Fruit fly (Drosophila melanogaster) whole organism, embryonic: ENCODE results near the gene CG11882.

ENCODE experiments used
- Atf6 ChIP-seq: fragments of 200-800 bp; sonication (Bioruptor generic); IDR thresholded peaks from 2 replicates; pipeline ENCODE4 v1.3.6; 2022; ENCODE audit warnings: missing biosample characterization, missing genetic modification characterization
- CG10209 ChIP-seq: fragments of 200-800 bp; sonication (Bioruptor generic); optimal IDR thresholded peaks from 3 replicates; lab custom pipeline; 2017; ENCODE audit warnings: missing biosample characterization, mild to moderate bottlenecking, missing genetic modification characterization, missing genetic modification reagents
- CG11723 ChIP-seq: fragments of 200-800 bp; sonication (Bioruptor generic); optimal IDR thresholded peaks from 2 replicates; lab custom pipeline; 2017; ENCODE audit warnings: missing biosample characterization, mild to moderate bottlenecking, missing genetic modification characterization
- CG13894 ChIP-seq: fragments of 200-800 bp; sonication (Bioruptor generic); optimal IDR thresholded peaks from 3 replicates; lab custom pipeline; 2018; ENCODE audit warnings: missing biosample characterization, mild to moderate bottlenecking, missing genetic modification characterization, moderate library complexity
- CG15269 ChIP-seq: fragments of 200-800 bp; sonication (Bioruptor generic); optimal IDR thresholded peaks from 2 replicates; lab custom pipeline; 2018; ENCODE audit warnings: missing biosample characterization, mild to moderate bottlenecking, missing genetic modification characterization, moderate library complexity
- CG1602 ChIP-seq: fragments of 200-800 bp; sonication (Bioruptor generic); optimal IDR thresholded peaks from 3 replicates; lab custom pipeline; 2016; ENCODE audit warnings: missing biosample characterization, missing genetic modification characterization
- CG17385 ChIP-seq: fragments of 200-800 bp; sonication (Bioruptor generic); optimal IDR thresholded peaks from 3 replicates; lab custom pipeline; 2018; ENCODE audit warnings: missing biosample characterization, mild to moderate bottlenecking, missing genetic modification characterization
- CG17912 ChIP-seq: fragments of 200-800 bp; sonication (Bioruptor generic); optimal IDR thresholded peaks from 2 replicates; lab custom pipeline; 2018; ENCODE audit warnings: missing biosample characterization, mild to moderate bottlenecking, missing genetic modification characterization
- CG30403 ChIP-seq: fragments of 200-800 bp; sonication (Bioruptor generic); optimal IDR thresholded peaks from 3 replicates; lab custom pipeline; 2016; ENCODE audit warnings: missing biosample characterization, missing genetic modification characterization
- CG3065 ChIP-seq: fragments of 200-800 bp; sonication (Bioruptor generic); optimal IDR thresholded peaks from 2 replicates; lab custom pipeline; 2016; ENCODE audit warnings: missing biosample characterization, missing genetic modification characterization
- CG42726 ChIP-seq: fragments of 200-800 bp; sonication (Bioruptor generic); IDR thresholded peaks from 2 replicates; pipeline ENCODE4 v1.3.6; 2022; ENCODE audit warnings: missing biosample characterization, missing genetic modification characterization; ENCODE audit not compliant: partially characterized antibody
- CG4707 ChIP-seq: fragments of 200-800 bp; sonication (Bioruptor generic); optimal IDR thresholded peaks from 2 replicates; lab custom pipeline; 2018; ENCODE audit warnings: missing biosample characterization, mild to moderate bottlenecking, missing genetic modification characterization, moderate library complexity
- CG4820 ChIP-seq: fragments of 200-800 bp; sonication (Bioruptor generic); optimal IDR thresholded peaks from 3 replicates; lab custom pipeline; 2016; ENCODE audit warnings: missing biosample characterization, missing genetic modification characterization
- CG7963 ChIP-seq: fragments of 200-800 bp; sonication (Bioruptor generic); IDR thresholded peaks from 3 replicates; pipeline ENCODE4 v1.3.6; 2022; ENCODE audit warnings: missing biosample characterization, missing genetic modification characterization; ENCODE audit not compliant: partially characterized antibody
- CG8765 ChIP-seq: fragments of 200-800 bp; sonication (Bioruptor generic); IDR thresholded peaks from 2 replicates; pipeline ENCODE4 v1.3.6; 2022; ENCODE audit warnings: missing biosample characterization, missing genetic modification characterization
- CG8924 ChIP-seq: fragments of 200-800 bp; optimal IDR thresholded peaks from 3 replicates; lab custom pipeline; 2019; ENCODE audit warnings: missing biosample characterization, mild to moderate bottlenecking, missing genetic modification characterization, moderate library complexity
- CG9215 ChIP-seq: fragments of 200-800 bp; sonication (Bioruptor generic); IDR thresholded peaks from 2 replicates; pipeline ENCODE4 v1.3.6; 2022; ENCODE audit warnings: missing biosample characterization, missing genetic modification characterization
- CG9932 ChIP-seq: fragments of 200-800 bp; sonication (Bioruptor generic); IDR thresholded peaks from 2 replicates; pipeline ENCODE4 v1.3.6; 2022; ENCODE audit warnings: missing biosample characterization, missing genetic modification characterization
- Chrac-16 ChIP-seq: fragments of 200-800 bp; sonication (Bioruptor generic); optimal IDR thresholded peaks from 3 replicates; lab custom pipeline; 2016; ENCODE audit warnings: missing biosample characterization, missing genetic modification characterization
- CkIIα-i1 ChIP-seq: fragments of 200-800 bp; sonication (Bioruptor generic); IDR thresholded peaks from 2 replicates; pipeline ENCODE4 v1.3.6; 2022; ENCODE audit warnings: missing biosample characterization, missing genetic modification characterization
- Gug ChIP-seq: fragments of 200-800 bp; sonication (Bioruptor generic); IDR thresholded peaks from 4 replicates; pipeline ENCODE4 v1.3.6; 2022; ENCODE audit warnings: missing biosample characterization, missing genetic modification characterization
- HLH3B ChIP-seq: fragments of 200-800 bp; sonication (Bioruptor generic); IDR thresholded peaks from 2 replicates; pipeline ENCODE4 v1.3.6; 2022; ENCODE audit warnings: missing biosample characterization, missing genetic modification characterization
- Hand ChIP-seq: fragments of 200-800 bp; sonication (Bioruptor generic); optimal IDR thresholded peaks from 2 replicates; lab custom pipeline; 2017; ENCODE audit warnings: mild to moderate bottlenecking, missing biosample characterization, missing genetic modification reagents, missing genetic modification characterization
- MESR4 ChIP-seq: fragments of 200-800 bp; sonication (Bioruptor generic); optimal IDR thresholded peaks from 2 replicates; lab custom pipeline; 2018; ENCODE audit warnings: missing biosample characterization, mild to moderate bottlenecking, missing genetic modification characterization, moderate library complexity
- Mes4 ChIP-seq: fragments of 200-800 bp; sonication (Bioruptor generic); optimal IDR thresholded peaks from 2 replicates; lab custom pipeline; 2016; ENCODE audit warnings: missing biosample characterization, missing genetic modification characterization
- NC2β ChIP-seq: fragments of 200-800 bp; sonication (Bioruptor generic); optimal IDR thresholded peaks from 2 replicates; lab custom pipeline; 2016; ENCODE audit warnings: missing biosample characterization, missing genetic modification characterization
- aop ChIP-seq: fragments of 200-800 bp; sonication (Bioruptor generic); IDR thresholded peaks from 2 replicates; pipeline ENCODE4 v1.3.6; 2022; ENCODE audit warnings: missing biosample characterization, missing genetic modification characterization
- ci ChIP-seq: fragments of 200-800 bp; sonication (Bioruptor generic); IDR thresholded peaks from 3 replicates; pipeline ENCODE4 v1.3.6; 2022; ENCODE audit warnings: missing biosample characterization, missing genetic modification characterization
- crc ChIP-seq: fragments of 200-800 bp; sonication (Bioruptor generic); optimal IDR thresholded peaks from 2 replicates; lab custom pipeline; 2016; ENCODE audit warnings: missing biosample characterization, missing genetic modification characterization
- dimm ChIP-seq: fragments of 200-800 bp; sonication (Bioruptor generic); IDR thresholded peaks from 2 replicates; pipeline ENCODE4 v1.3.6; 2022; ENCODE audit warnings: missing biosample characterization, missing genetic modification characterization
- ems ChIP-seq: fragments of 200-800 bp; sonication (Bioruptor generic); optimal IDR thresholded peaks from 3 replicates; lab custom pipeline; 2016; ENCODE audit warnings: missing biosample characterization, missing genetic modification characterization
- ewg ChIP-seq: fragments of 200-800 bp; sonication (Bioruptor generic); optimal IDR thresholded peaks from 3 replicates; lab custom pipeline; 2017; ENCODE audit warnings: mild to moderate bottlenecking, missing biosample characterization, missing genetic modification reagents, missing genetic modification characterization
- grau ChIP-seq: fragments of 200-800 bp; optimal IDR thresholded peaks from 3 replicates; lab custom pipeline; 2019; ENCODE audit warnings: missing biosample characterization, mild to moderate bottlenecking, missing genetic modification characterization, moderate library complexity
- gsb-n ChIP-seq: fragments of 200-800 bp; sonication (Bioruptor generic); optimal IDR thresholded peaks from 3 replicates; lab custom pipeline; 2018; ENCODE audit warnings: missing biosample characterization, mild to moderate bottlenecking, missing genetic modification characterization
- gt ChIP-seq: fragments of 200-800 bp; sonication (Bioruptor generic); IDR thresholded peaks from 2 replicates; pipeline ENCODE4 v1.3.6; 2022; ENCODE audit warnings: missing biosample characterization, missing genetic modification characterization
- h ChIP-seq: fragments of >200 bp; optimal IDR thresholded peaks from 2 replicates; lab custom pipeline; 2017
- hth ChIP-seq: fragments of >200 bp; optimal IDR thresholded peaks from 2 replicates; lab custom pipeline; 2017; ENCODE audit warnings: inconsistent platforms
- jing ChIP-seq: fragments of 200-800 bp; sonication (Bioruptor generic); optimal IDR thresholded peaks from 2 replicates; lab custom pipeline; 2018; ENCODE audit warnings: missing biosample characterization, mild to moderate bottlenecking, missing genetic modification characterization
- jumu ChIP-seq: fragments of 200-800 bp; sonication (Bioruptor generic); optimal IDR thresholded peaks from 3 replicates; lab custom pipeline; 2016; ENCODE audit warnings: missing biosample characterization, missing genetic modification characterization
- kay ChIP-seq: fragments of 200-800 bp; sonication (Bioruptor generic); optimal IDR thresholded peaks from 2 replicates; lab custom pipeline; 2016; ENCODE audit warnings: missing biosample characterization, missing genetic modification characterization
- pho ChIP-seq: fragments of 200-800 bp; sonication (Bioruptor generic); optimal IDR thresholded peaks from 2 replicates; lab custom pipeline; 2016; ENCODE audit warnings: missing biosample characterization, missing genetic modification characterization
- phol ChIP-seq: fragments of 200-800 bp; sonication (Bioruptor generic); optimal IDR thresholded peaks from 3 replicates; lab custom pipeline; 2018; ENCODE audit warnings: missing biosample characterization, mild to moderate bottlenecking, missing genetic modification characterization, moderate library complexity
- pnt ChIP-seq: fragments of 200-800 bp; sonication (Bioruptor generic); optimal IDR thresholded peaks from 3 replicates; lab custom pipeline; 2016; ENCODE audit warnings: missing biosample characterization, missing genetic modification characterization
- pros ChIP-seq: fragments of 200-800 bp; sonication (Bioruptor generic); optimal IDR thresholded peaks from 3 replicates; lab custom pipeline; 2019; ENCODE audit warnings: missing biosample characterization, mild to moderate bottlenecking, missing genetic modification characterization, moderate library complexity
- psq ChIP-seq: fragments of 200-800 bp; sonication (Bioruptor generic); optimal IDR thresholded peaks from 2 replicates; lab custom pipeline; 2017; ENCODE audit warnings: missing biosample characterization, missing genetic modification characterization
- scrt ChIP-seq: fragments of 200-800 bp; sonication (Bioruptor generic); optimal IDR thresholded peaks from 2 replicates; lab custom pipeline; 2018; ENCODE audit warnings: missing biosample characterization, mild to moderate bottlenecking, missing genetic modification characterization, moderate library complexity
- ssp ChIP-seq: fragments of 200-800 bp; sonication (Bioruptor generic); IDR thresholded peaks from 2 replicates; pipeline ENCODE4 v1.3.6; 2022; ENCODE audit warnings: missing biosample characterization, missing genetic modification characterization
- sug ChIP-seq: fragments of 200-800 bp; optimal IDR thresholded peaks from 2 replicates; lab custom pipeline; 2019; ENCODE audit warnings: missing biosample characterization, mild to moderate bottlenecking, missing genetic modification characterization, moderate library complexity
- tio ChIP-seq: fragments of 200-800 bp; sonication (Bioruptor generic); optimal IDR thresholded peaks from 2 replicates; lab custom pipeline; 2017; ENCODE audit warnings: missing biosample characterization, missing genetic modification characterization, inconsistent platforms
- vfl ChIP-seq: fragments of 200-800 bp; sonication (Bioruptor generic); optimal IDR thresholded peaks from 2 replicates; lab custom pipeline; 2016; ENCODE audit warnings: missing biosample characterization, missing genetic modification characterization

Gene CG11882

DNA sequence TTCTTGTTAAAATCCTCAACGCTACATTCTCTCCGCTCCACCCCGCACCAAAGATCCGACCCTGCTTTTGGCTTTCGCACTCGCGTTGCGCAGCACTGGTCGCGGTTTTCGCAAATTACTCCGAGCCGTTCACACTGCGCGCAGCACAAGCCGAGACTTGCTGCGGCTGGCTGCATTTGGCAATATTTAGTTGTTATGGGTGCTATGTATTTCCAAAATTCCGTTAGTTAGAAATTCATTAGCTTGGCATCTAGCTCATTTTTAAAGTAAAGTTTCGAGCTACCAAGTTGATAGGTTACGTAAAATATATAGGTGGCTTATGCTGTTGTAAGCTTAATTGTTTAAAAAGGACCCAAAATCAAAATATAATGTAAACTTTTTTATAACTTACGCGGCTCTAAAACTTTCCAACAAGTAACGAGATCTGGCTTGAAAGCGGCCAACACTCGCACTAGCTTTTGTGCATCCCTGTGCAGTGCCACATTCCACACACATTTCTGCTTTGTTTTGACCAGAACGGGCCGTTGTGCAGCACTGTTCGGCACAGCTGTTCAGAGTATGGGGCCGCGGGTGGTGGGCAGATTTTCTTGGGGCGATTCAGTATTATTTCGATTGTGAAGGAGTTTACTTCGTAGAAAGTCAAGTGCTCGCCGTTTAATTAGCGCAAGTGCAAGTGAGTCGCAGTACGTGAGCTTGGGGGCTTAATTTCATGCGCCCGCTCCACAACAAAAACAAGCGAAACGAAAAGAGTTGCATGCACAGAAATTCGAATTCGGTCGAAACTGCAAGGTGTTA lies 25.0 kb downstream of the CG11882 start, which contains the start of the genes yem and Ctl2 (continued):
- TF ChIP-seq jing (GFP tag; lab: Kevin White, UChicago) (peak; percentile 28), phol (tag; lab: Kevin White, UChicago) (peak; percentile 75), CG9932 (peak; percentile 90), CG17385 (peak; percentile 26), crc (GFP tag; lab: Kevin White, UChicago) (peak; percentile 67), pho (peak; percentile 91), CG3065 (GFP tag; lab: Kevin White, UChicago) (peak; percentile 37), CG4707 (GFP tag; lab: Kevin White, UChicago) (no peak), MESR4 (peak; percentile 41), pros (GFP tag; lab: Kevin White, UChicago) (no peak), CG15269 (peak; percentile 63), CG8924 (peak; percentile 50), CG17912 (GFP tag; lab: Kevin White, UChicago) (no peak), NC2β (GFP tag; lab: Kevin White, UChicago) (peak; percentile 59), psq (GFP tag; lab: Kevin White, UChicago) (peak; percentile 53), ewg (GFP tag; lab: Kevin White, UChicago) (peak; percentile 61), CG1602 (peak; percentile 65), CG13894 (tag; lab: Kevin White, UChicago) (peak; percentile 1), HLH3B (GFP tag; lab: Robert Waterston, UW) (peak; percentile 39; the same call in 1 of the 2 replicates), Chrac-16 (GFP tag; lab: Kevin White, UChicago) (peak; percentile 71), gsb-n (tag; lab: Kevin White, UChicago) (peak; percentile 35), dimm (GFP tag; lab: Robert Waterston, UW) (no peak), ems (GFP tag; lab: Kevin White, UChicago) (peak; percentile 72), CG9215 (GFP tag; lab: Robert Waterston, UW) (peak; percentile 76; the same call in 1 of the 2 replicates), grau (tag; lab: Kevin White, UChicago) (peak; percentile 72), Gug (peak; percentile 72; the same call in 3 of the 4 replicates), CG7963 (GFP tag; lab: Robert Waterston, UW) (no peak), Atf6 (GFP tag; lab: Robert Waterston, UW) (0 out of 2 replicates have a peak, but pooled peaks have one; percentile 8), tio (no peak), CG42726 (GFP tag; lab: Robert Waterston, UW) (peak; percentile 71), pnt (peak; percentile 81), CG11723 (peak; percentile 19), CG8765 (GFP tag; lab: Robert Waterston, UW) (0 out of 2 replicates have a peak, but pooled peaks have one; percentile 7), ssp (GFP tag; lab: Robert Waterston, UW) (peak; percentile 79), Mes4 (GFP tag; lab: Kevin White, UChicago) (peak; percentile 64), scrt (GFP tag; lab: Kevin White, UChicago) (peak; percentile 5), jumu (GFP tag; lab: Kevin White, UChicago) (peak; percentile 80), CG10209 (GFP tag; lab: Kevin White, UChicago) (peak; percentile 46), aop (GFP tag; lab: Robert Waterston, UW) (no peak; the same call in 1 of the 2 replicates), ci (GFP tag; lab: Robert Waterston, UW) (peak; percentile 68), sug (tag; lab: Kevin White, UChicago) (peak; percentile 76), vfl (peak; percentile 50), kay (GFP tag; lab: Kevin White, UChicago) (peak; percentile 64), h (lab: Kevin White, UChicago) (no peak), CG4820 (GFP tag; lab: Kevin White, UChicago) (peak; percentile 64), CkIIα-i1 (GFP tag; lab: Robert Waterston, UW) (no peak), hth (no peak), CG30403 (GFP tag; lab: Kevin White, UChicago) (peak; percentile 92), gt (GFP tag; lab: Robert Waterston, UW) (no peak; the same call in 1 of the 2 replicates), Hand (GFP tag; lab: Kevin White, UChicago) (no peak)
